Worm (Caenorhabditis elegans): ENCODE measurements around the gene C39E9.7.

- TF ChIP-seq jun-1 (tag; optimal IDR thresholded peaks at IDR 0.05) (no peak), nhr-28 (tag; optimal IDR thresholded peaks at IDR 0.05) (no peak), ceh-44 (GFP tag; IDR thresholded peaks at IDR 0.05) (no peak), lsy-2 (tag; optimal IDR thresholded peaks at IDR 0.05) (no peak), aly-2 (tag; optimal IDR thresholded peaks at IDR 0.05) (no peak), ztf-11 (tag; optimal IDR thresholded peaks at IDR 0.05) (no peak), nhr-76 (tag; optimal IDR thresholded peaks at IDR 0.05) (no peak), daf-12 (tag; optimal IDR thresholded peaks at IDR 0.05) (no peak), madf-5 (GFP tag; IDR thresholded peaks at IDR 0.05) (no peak), ZK546.5 (tag; optimal IDR thresholded peaks at IDR 0.05) (no peak), set-16 (GFP tag; IDR thresholded peaks at IDR 0.05) (no peak)
Observed at ce11 chrIV:13107359-13107758, 30.8 kb upstream of the C39E9.7 start, which contains the start of gene B0564.2.

Data from whole organism, L4 larva.